Worm (Caenorhabditis elegans): ENCODE measurements around the gene Y42A5A.5.

DNA sequence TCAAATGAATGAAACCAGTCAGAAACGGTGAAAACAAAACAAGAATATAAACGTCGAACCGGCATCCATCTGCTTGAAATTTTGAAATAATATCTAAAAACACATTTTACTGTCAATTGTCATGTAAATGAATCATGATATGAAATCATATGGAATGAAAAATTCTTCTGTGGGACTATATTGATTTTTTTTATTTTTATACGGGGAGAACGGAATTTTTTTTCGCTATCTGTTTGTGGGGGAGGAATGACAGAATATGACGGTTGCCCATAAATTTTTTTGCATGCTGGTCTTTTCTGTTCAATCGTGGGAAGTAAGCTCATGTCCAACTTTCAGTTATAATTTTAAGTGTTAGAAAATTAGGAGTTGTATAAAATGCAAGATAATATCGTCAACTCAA lies 35.1 kb upstream of the Y42A5A.5 start, which contains the start of gene C06H2.7:
- no peak for TF ChIP-seq ztf-11 (tag; optimal IDR thresholded peaks at IDR 0.05)
- TF ChIP-seq mep-1 (tag; optimal IDR thresholded peaks at IDR 0.05), result no peak
- no peak for TF ChIP-seq skn-1 (tag; optimal IDR thresholded peaks at IDR 0.05)
- TF ChIP-seq nhr-76 (tag; optimal IDR thresholded peaks at IDR 0.05), result no peak
- no peak for TF ChIP-seq nhr-10 (tag; optimal IDR thresholded peaks at IDR 0.05)
- no peak for TF ChIP-seq ces-1 (GFP tag; optimal IDR thresholded peaks at IDR 0.05)
